Fruit fly (Drosophila melanogaster): Measurements from ENCODE around the gene SP1029.
A peak's percentile ranks its signal among the peaks of the same experiment; 100 is the strongest.

SP1029 gene

dm6 chr3R:29274590-29274989 lies 24.3 kb upstream of the SP1029 start (continued):
- TF ChIP-seq slbo (GFP tag; IDR thresholded peaks at IDR 0.05) (peak; percentile 63), Fer3 (tag; optimal IDR thresholded peaks at IDR 0.05) (peak; percentile 53), ase (GFP tag; IDR thresholded peaks at IDR 0.05) (peak; percentile 31; the same call in 1 of the 3 replicates), Neu2 (GFP tag; optimal IDR thresholded peaks at IDR 0.05; ENCODE audit: borderline replicate concordance) (no peak), Xbp1 (GFP tag; optimal IDR thresholded peaks at IDR 0.05) (peak; percentile 66), da (GFP tag; optimal IDR thresholded peaks at IDR 0.05) (peak; percentile 14), CG34422 (GFP tag; IDR thresholded peaks at IDR 0.05) (peak; percentile 42; the same call in 1 of the 3 replicates), gem (tag; optimal IDR thresholded peaks at IDR 0.05) (peak; percentile 81), dmrt11E (tag; optimal IDR thresholded peaks at IDR 0.05) (peak; percentile 92), CG8359 (GFP tag; optimal IDR thresholded peaks at IDR 0.05; ENCODE audit: borderline replicate concordance) (peak; percentile 44), Usf (GFP tag; optimal IDR thresholded peaks at IDR 0.05) (peak; percentile 6), D (optimal IDR thresholded peaks at IDR 0.05) (no peak), D (GFP tag; optimal IDR thresholded peaks at IDR 0.05) (peak; percentile 73), CG10959 (GFP tag; IDR thresholded peaks at IDR 0.05) (no peak), Tbp (GFP tag; optimal IDR thresholded peaks at IDR 0.05) (no peak), wor (GFP tag; IDR thresholded peaks at IDR 0.05) (0 out of 2 replicates have a peak, but pooled peaks have one; percentile 38), fd96Cb (tag; optimal IDR thresholded peaks at IDR 0.05) (peak; percentile 78), CG10654 (GFP tag; optimal IDR thresholded peaks at IDR 0.05) (peak; percentile 43), CG5245 (GFP tag; optimal IDR thresholded peaks at IDR 0.05) (peak; percentile 54), Six4 (GFP tag; optimal IDR thresholded peaks at IDR 0.05) (peak; percentile 64), CHES-1-like (GFP tag; optimal IDR thresholded peaks at IDR 0.05) (peak; percentile 41), CG7839 (tag; optimal IDR thresholded peaks at IDR 0.05) (peak; percentile 77), Rfx (GFP tag; IDR thresholded peaks at IDR 0.05) (peak; percentile 59), Hsf (GFP tag; optimal IDR thresholded peaks at IDR 0.05) (peak; percentile 59), CG1024 (GFP tag; IDR thresholded peaks at IDR 0.05) (0 out of 2 replicates have a peak, but pooled peaks have one; percentile 33), CG7271 (tag; optimal IDR thresholded peaks at IDR 0.05) (no peak), chm (GFP tag; IDR thresholded peaks at IDR 0.05) (peak; percentile 58; the same call in 1 of the 2 replicates), seq (GFP tag; IDR thresholded peaks at IDR 0.05) (0 out of 2 replicates have a peak, but pooled peaks have one; percentile 17), CG10431 (GFP tag; optimal IDR thresholded peaks at IDR 0.05) (peak; percentile 49), CG15269 (tag; optimal IDR thresholded peaks at IDR 0.05) (peak; percentile 62), Camta (GFP tag; optimal IDR thresholded peaks at IDR 0.05) (peak; percentile 66), tio (GFP tag; optimal IDR thresholded peaks at IDR 0.05) (peak; percentile 54), CG30020 (tag; optimal IDR thresholded peaks at IDR 0.05) (peak; percentile 33), E2f2 (GFP tag; IDR thresholded peaks at IDR 0.05) (0 out of 2 replicates have a peak, but pooled peaks have one; percentile 12), lab (GFP tag; optimal IDR thresholded peaks at IDR 0.05) (peak; percentile 39), Opbp (GFP tag; IDR thresholded peaks at IDR 0.05; ENCODE audit: partially characterized antibody) (no peak), croc (GFP tag; conservative IDR thresholded peaks at IDR 0.05) (peak; percentile 21; the same call in 1 of the 3 replicates), CG17361 (GFP tag; IDR thresholded peaks at IDR 0.05) (peak; percentile 85), zfh1 (GFP tag; IDR thresholded peaks at IDR 0.05) (peak; percentile 73), Lim3 (GFP tag; IDR thresholded peaks at IDR 0.05) (no peak), CG13624 (GFP tag; optimal IDR thresholded peaks at IDR 0.05) (peak; percentile 33), CG12769 (tag; optimal IDR thresholded peaks at IDR 0.05) (peak; percentile 23), sc (optimal IDR thresholded peaks at IDR 0.05) (no peak), sc (GFP tag; optimal IDR thresholded peaks at IDR 0.05) (peak; percentile 76), sim (GFP tag; IDR thresholded peaks at IDR 0.05) (0 out of 2 replicates have a peak, but pooled peaks have one; percentile 17), Nf-YB (GFP tag; optimal IDR thresholded peaks at IDR 0.05) (peak; percentile 52), H15 (GFP tag; IDR thresholded peaks at IDR 0.05) (peak; percentile 60; the same call in 2 of the 3 replicates), CG9932 (GFP tag; IDR thresholded peaks at IDR 0.05) (0 out of 2 replicates have a peak, but pooled peaks have one; percentile 20), Max (GFP tag; optimal IDR thresholded peaks at IDR 0.05) (peak; percentile 10), gcm (GFP tag; optimal IDR thresholded peaks at IDR 0.05) (peak; percentile 38), bowl (GFP tag; IDR thresholded peaks at IDR 0.05) (no peak)
